Fruit fly (Drosophila melanogaster) whole organism, adult: ENCODE measurements around the gene CG32037.

Experiments
- CG11617 ChIP-seq: fragments of 200-800 bp; sonication (Bioruptor generic); optimal IDR thresholded peaks from 2 replicates; lab custom pipeline; 2017; ENCODE audit warnings: mild to moderate bottlenecking, missing biosample characterization, missing genetic modification reagents, missing genetic modification characterization
- CG12768 ChIP-seq: fragments of 200-800 bp; sonication (Bioruptor generic); optimal IDR thresholded peaks from 2 replicates; lab custom pipeline; 2017; ENCODE audit warnings: missing biosample characterization, missing genetic modification characterization, mild to moderate bottlenecking, moderate library complexity, missing genetic modification reagents
- CG14711 ChIP-seq: fragments of 200-800 bp; sonication (Bioruptor generic); optimal IDR thresholded peaks from 2 replicates; lab custom pipeline; 2018; ENCODE audit warnings: missing biosample characterization, mild to moderate bottlenecking, missing genetic modification characterization, moderate library complexity
- CG1620 ChIP-seq: fragments of 200-800 bp; sonication (Bioruptor generic); optimal IDR thresholded peaks from 2 replicates; lab custom pipeline; 2016; ENCODE audit warnings: missing biosample characterization, missing genetic modification characterization
- CG33017 ChIP-seq: fragments of 200-800 bp; sonication (Bioruptor generic); optimal IDR thresholded peaks from 2 replicates; lab custom pipeline; 2018; ENCODE audit warnings: missing biosample characterization, mild to moderate bottlenecking, missing genetic modification characterization, moderate library complexity
- CG5204 ChIP-seq: fragments of 200-800 bp; sonication (Bioruptor generic); optimal IDR thresholded peaks from 2 replicates; lab custom pipeline; 2016; ENCODE audit warnings: missing biosample characterization, missing genetic modification characterization
- CG7045 ChIP-seq: fragments of 200-800 bp; sonication (Bioruptor generic); optimal IDR thresholded peaks from 2 replicates; lab custom pipeline; 2017; ENCODE audit warnings: missing biosample characterization, mild to moderate bottlenecking, missing genetic modification characterization
- CG7101 ChIP-seq: fragments of 200-800 bp; sonication (Bioruptor generic); optimal IDR thresholded peaks from 2 replicates; lab custom pipeline; 2018; ENCODE audit warnings: missing biosample characterization, mild to moderate bottlenecking, missing genetic modification characterization, moderate library complexity
- Clk ChIP-seq: fragments of 200-800 bp; sonication (Bioruptor generic); optimal IDR thresholded peaks from 2 replicates; lab custom pipeline; 2017; ENCODE audit warnings: missing biosample characterization, missing genetic modification characterization
- Crg-1 ChIP-seq: fragments of 200-800 bp; sonication (Bioruptor generic); optimal IDR thresholded peaks from 2 replicates; lab custom pipeline; 2016; ENCODE audit warnings: missing biosample characterization, missing genetic modification characterization
- Hr96 ChIP-seq: fragments of 200-800 bp; sonication (Bioruptor generic); optimal IDR thresholded peaks from 2 replicates; lab custom pipeline; 2016; ENCODE audit warnings: missing biosample characterization, missing genetic modification characterization
- Mnt ChIP-seq: fragments of 200-800 bp; sonication (Bioruptor generic); optimal IDR thresholded peaks from 2 replicates; lab custom pipeline; 2016; ENCODE audit warnings: missing biosample characterization, mild to moderate bottlenecking, missing genetic modification characterization
- bab1 ChIP-seq: fragments of 200-800 bp; sonication (Bioruptor generic); optimal IDR thresholded peaks from 3 replicates; lab custom pipeline; 2019; ENCODE audit warnings: missing biosample characterization, mild to moderate bottlenecking, missing genetic modification characterization, moderate library complexity
- cic ChIP-seq: fragments of 200-800 bp; sonication (Bioruptor generic); optimal IDR thresholded peaks from 2 replicates; lab custom pipeline; 2017; ENCODE audit warnings: missing biosample characterization, mild to moderate bottlenecking, missing genetic modification characterization, moderate library complexity
- cnc ChIP-seq, 2 experiments: fragments of >200 bp; optimal IDR thresholded peaks; 2 replicates each; lab custom pipeline; 2017
- kay ChIP-seq: fragments of 200-800 bp; sonication (Bioruptor generic); peaks from one replicate; lab custom pipeline; 2016; ENCODE audit warnings: missing biosample characterization, missing genetic modification characterization, borderline replicate concordance
- ovo ChIP-seq: fragments of 200-800 bp; sonication (Bioruptor generic); optimal IDR thresholded peaks from 2 replicates; lab custom pipeline; 2016; ENCODE audit warnings: missing biosample characterization, missing genetic modification characterization
- pad ChIP-seq: fragments of 200-800 bp; sonication (Bioruptor generic); optimal IDR thresholded peaks from 3 replicates; lab custom pipeline; 2017; ENCODE audit warnings: missing biosample characterization, missing genetic modification characterization, mild to moderate bottlenecking, moderate library complexity, missing genetic modification reagents
- tj ChIP-seq: fragments of 200-800 bp; sonication (Bioruptor generic); optimal IDR thresholded peaks from 3 replicates; lab custom pipeline; 2017; ENCODE audit warnings: missing biosample characterization, mild to moderate bottlenecking, missing genetic modification characterization, moderate library complexity
- toe ChIP-seq: fragments of 200-800 bp; sonication (Bioruptor generic); optimal IDR thresholded peaks from 2 replicates; lab custom pipeline; 2016; ENCODE audit warnings: missing biosample characterization, missing genetic modification characterization

The CG32037 gene

dm6 chr3L:9497249-9497648 is 5.2 kb upstream of the CG32037 start:
- TF ChIP-seq bab1 (GFP tag; lab: Kevin White, UChicago), result peak; percentile 7
- TF ChIP-seq cic, result no peak
- peak; percentile 100 for TF ChIP-seq tj (GFP tag; lab: Kevin White, UChicago)

dm6 chr3L:9491331-9491730 is 684 bp downstream of the CG32037 start:
- TF ChIP-seq Crg-1 (GFP tag; lab: Kevin White, UChicago), result no peak
- no peak for TF ChIP-seq CG7045 (GFP tag; lab: Kevin White, UChicago)
- no peak for TF ChIP-seq Clk (GFP tag; lab: Kevin White, UChicago)
- TF ChIP-seq kay, result no peak
- TF ChIP-seq CG1620 (GFP tag; lab: Kevin White, UChicago), result no peak
- no peak for TF ChIP-seq CG12768 (GFP tag; lab: Kevin White, UChicago)
- no peak for TF ChIP-seq CG14711 (tag; lab: Kevin White, UChicago)
- TF ChIP-seq ovo (GFP tag; lab: Kevin White, UChicago), result no peak
- no peak for TF ChIP-seq CG33017
- TF ChIP-seq CG7101 (tag; lab: Kevin White, UChicago), result no peak
- no peak for TF ChIP-seq Hr96 (GFP tag; lab: Kevin White, UChicago)
- TF ChIP-seq pad (GFP tag; lab: Kevin White, UChicago), result no peak
- TF ChIP-seq cic, result no peak
- TF ChIP-seq CG11617 (GFP tag; lab: Kevin White, UChicago), result no peak
- no peak for TF ChIP-seq Mnt
- no peak for TF ChIP-seq toe (GFP tag; lab: Kevin White, UChicago)
- TF ChIP-seq CG5204 (GFP tag; lab: Kevin White, UChicago), result no peak
- no peak for TF ChIP-seq tj (GFP tag; lab: Kevin White, UChicago)

dm6 chr3L:9490432-9490831 is 1.6 kb downstream of the CG32037 start:
- TF ChIP-seq Hr96 (GFP tag; lab: Kevin White, UChicago), result no peak
- TF ChIP-seq toe (GFP tag; lab: Kevin White, UChicago), result no peak
- no peak for TF ChIP-seq ovo (GFP tag; lab: Kevin White, UChicago)
- no peak for TF ChIP-seq CG5204 (GFP tag; lab: Kevin White, UChicago)
- TF ChIP-seq Clk (GFP tag; lab: Kevin White, UChicago), result no peak

DNA sequence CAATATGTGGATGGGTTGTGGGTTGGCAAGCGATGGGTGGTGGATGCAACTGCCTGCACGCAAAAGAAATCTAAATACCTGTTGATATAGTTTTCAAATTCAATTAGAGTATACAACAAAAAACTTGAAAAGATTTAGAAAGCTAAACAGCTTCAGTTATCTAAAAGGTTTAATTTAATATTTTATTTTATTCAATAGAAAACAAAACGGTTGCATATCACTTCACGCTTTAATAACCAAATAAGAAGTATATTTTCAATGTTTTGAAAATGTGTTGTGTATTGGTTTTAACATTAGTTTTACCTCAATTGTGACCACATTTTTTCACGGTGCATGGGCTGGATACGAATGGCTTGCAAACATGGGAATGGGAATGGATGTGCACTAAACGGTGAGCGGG is 2.4 kb downstream of the CG32037 start:
- TF ChIP-seq Clk (GFP tag; lab: Kevin White, UChicago) (no peak), Hr96 (GFP tag; lab: Kevin White, UChicago) (no peak), Crg-1 (GFP tag; lab: Kevin White, UChicago) (no peak), Mnt (no peak), CG11617 (GFP tag; lab: Kevin White, UChicago) (no peak), CG1620 (GFP tag; lab: Kevin White, UChicago) (no peak), CG7101 (tag; lab: Kevin White, UChicago) (no peak), toe (GFP tag; lab: Kevin White, UChicago) (no peak), CG12768 (GFP tag; lab: Kevin White, UChicago) (no peak), bab1 (GFP tag; lab: Kevin White, UChicago) (no peak), cic (no peak), CG14711 (tag; lab: Kevin White, UChicago) (no peak), tj (GFP tag; lab: Kevin White, UChicago) (no peak), CG5204 (GFP tag; lab: Kevin White, UChicago) (no peak), CG33017 (no peak), kay (no peak), CG7045 (GFP tag; lab: Kevin White, UChicago) (no peak), ovo (GFP tag; lab: Kevin White, UChicago) (no peak), pad (GFP tag; lab: Kevin White, UChicago) (no peak), cnc (optimal IDR thresholded peaks at IDR 0.05; lab: Kevin White, UChicago) (no peak)

DNA sequence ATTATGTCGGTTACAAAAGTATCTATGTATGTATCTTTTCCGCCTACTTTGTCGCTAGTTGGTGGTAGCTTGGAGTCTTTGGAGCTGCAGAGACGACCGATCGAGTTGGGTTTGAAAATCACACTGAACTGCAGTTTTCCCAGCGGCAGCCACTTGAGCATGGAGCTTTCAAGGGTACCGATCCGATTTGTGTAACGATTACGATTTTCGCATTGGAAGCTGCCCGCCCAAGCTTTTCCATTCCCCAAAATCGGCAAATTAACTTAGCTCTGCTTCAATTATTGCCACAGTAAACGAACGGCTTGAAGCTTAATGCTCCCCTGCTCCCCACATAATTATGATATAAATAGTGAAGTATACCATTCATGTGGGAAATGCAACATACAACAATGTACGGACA is 2.9 kb downstream of the CG32037 start, which contains the start of gene CG32036:
CG32036 (minus strand) TSS at position 101 of the 400 bp plus-strand sequence.
- TF ChIP-seq CG33017 (no peak), bab1 (GFP tag; lab: Kevin White, UChicago) (no peak), Crg-1 (GFP tag; lab: Kevin White, UChicago) (no peak), pad (GFP tag; lab: Kevin White, UChicago) (no peak), Clk (GFP tag; lab: Kevin White, UChicago) (no peak), cic (no peak), CG11617 (GFP tag; lab: Kevin White, UChicago) (no peak), tj (GFP tag; lab: Kevin White, UChicago) (no peak), Mnt (no peak), CG7045 (GFP tag; lab: Kevin White, UChicago) (no peak), CG14711 (tag; lab: Kevin White, UChicago) (no peak), ovo (GFP tag; lab: Kevin White, UChicago) (no peak), cnc (optimal IDR thresholded peaks at IDR 0.05; lab: Kevin White, UChicago) (no peak), toe (GFP tag; lab: Kevin White, UChicago) (no peak)

- TF ChIP-seq CG7101 (tag; lab: Kevin White, UChicago), result peak; percentile 12
- TF ChIP-seq Mnt, result peak; percentile 10
- TF ChIP-seq bab1 (GFP tag; lab: Kevin White, UChicago), result peak; percentile 56
- no peak for TF ChIP-seq CG1620 (GFP tag; lab: Kevin White, UChicago)
- TF ChIP-seq CG11617 (GFP tag; lab: Kevin White, UChicago), result no peak
These were observed 4.4 kb downstream of the CG32037 start, which contains the start of gene pall for dm6 chr3L:9487586-9487985. Gene pall (minus strand): TSS chr3L:9487790.

DNA sequence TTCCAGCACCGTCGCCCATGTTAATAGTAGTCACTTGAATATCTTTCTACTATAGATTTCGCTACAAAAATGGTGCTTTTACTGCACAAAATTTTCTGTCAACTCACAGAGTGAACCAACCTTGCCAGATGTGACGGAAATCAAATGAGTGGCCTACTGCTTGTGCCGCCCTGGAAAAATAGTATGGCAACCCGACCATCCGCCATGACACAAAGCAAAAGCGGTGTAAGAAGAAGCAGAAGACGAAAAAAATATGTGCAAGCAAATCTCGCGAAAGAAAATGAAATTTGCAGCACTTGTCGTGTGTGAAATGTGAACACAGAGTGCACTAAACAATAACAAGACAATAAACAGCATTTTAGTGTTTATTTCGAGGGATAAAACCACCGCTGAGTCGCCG is 15.2 kb downstream of the CG32037 start, which contains the start of the genes Uch-L5 and Jarid2:
Uch-L5 (minus strand) TSS at position 137 of the 400 bp plus-strand sequence.
Jarid2 (plus strand) TSS at position 210 of the 400 bp plus-strand sequence.
- TF ChIP-seq pad (GFP tag; lab: Kevin White, UChicago), result peak; percentile 37
- TF ChIP-seq toe (GFP tag; lab: Kevin White, UChicago), result no peak
- TF ChIP-seq cnc (optimal IDR thresholded peaks at IDR 0.05; lab: Kevin White, UChicago), result peak; percentile 81 to 92
- TF ChIP-seq CG7101 (tag; lab: Kevin White, UChicago), result peak; percentile 61
- TF ChIP-seq kay, result no peak
- TF ChIP-seq Crg-1 (GFP tag; lab: Kevin White, UChicago), result peak; percentile 45
- no peak for TF ChIP-seq CG5204 (GFP tag; lab: Kevin White, UChicago)
- peak; percentile 12 for TF ChIP-seq CG12768 (GFP tag; lab: Kevin White, UChicago)
- peak; percentile 34 for TF ChIP-seq cic
- TF ChIP-seq bab1 (GFP tag; lab: Kevin White, UChicago), result peak; percentile 84
- TF ChIP-seq CG33017, result peak; percentile 26
- TF ChIP-seq Mnt, result peak; percentile 69
- no peak for TF ChIP-seq Clk (GFP tag; lab: Kevin White, UChicago)
- TF ChIP-seq CG1620 (GFP tag; lab: Kevin White, UChicago), result peak; percentile 56
- peak; percentile 47 for TF ChIP-seq ovo (GFP tag; lab: Kevin White, UChicago)
- TF ChIP-seq tj (GFP tag; lab: Kevin White, UChicago), result peak; percentile 70
- peak; percentile 16 for TF ChIP-seq CG7045 (GFP tag; lab: Kevin White, UChicago)
- TF ChIP-seq Hr96 (GFP tag; lab: Kevin White, UChicago), result no peak
- peak; percentile 8 for TF ChIP-seq CG11617 (GFP tag; lab: Kevin White, UChicago)
- TF ChIP-seq CG14711 (tag; lab: Kevin White, UChicago), result peak; percentile 63
